Worm (Caenorhabditis elegans) whole organism, mixed stage, embryonic: Measurements from ENCODE around the gene H34I24.1.

Experiments used
- M03D4.4 ChIP-seq: sonication (generic microtip); optimal IDR thresholded peaks from 2 replicates; lab custom pipeline; 2017; ENCODE audit warnings: mild to moderate bottlenecking, missing genetic modification characterization, missing compliant biosample characterization
- bed-3 ChIP-seq: fragments of 200-800 bp; sonication (Bioruptor generic); optimal IDR thresholded peaks from 3 replicates; lab custom pipeline; 2018; ENCODE audit warnings: mild to moderate bottlenecking, missing genetic modification characterization, moderate library complexity, missing compliant biosample characterization
- blmp-1 ChIP-seq: fragments of 150-350 bp; optimal IDR thresholded peaks from 2 replicates; lab custom pipeline; 2014; ENCODE audit warnings: missing biosample characterization, missing genetic modification characterization
- ceh-39 ChIP-seq: fragments of 150-350 bp; optimal IDR thresholded peaks from 2 replicates; lab custom pipeline; 2014; ENCODE audit warnings: missing biosample characterization, missing genetic modification characterization
- ceh-83 ChIP-seq: fragments of 200-800 bp; sonication (Bioruptor generic); optimal IDR thresholded peaks from 2 replicates; lab custom pipeline; 2018; ENCODE audit warnings: mild to moderate bottlenecking, missing genetic modification characterization, missing compliant biosample characterization
- ces-1 ChIP-seq: fragments of 150-350 bp; optimal IDR thresholded peaks from 2 replicates; lab custom pipeline; 2014; ENCODE audit warnings: missing biosample characterization, missing genetic modification reagents, missing genetic modification characterization
- drap-1 ChIP-seq: fragments of 200-800 bp; sonication (Bioruptor generic); optimal IDR thresholded peaks from 3 replicates; lab custom pipeline; 2018; ENCODE audit warnings: mild to moderate bottlenecking, missing genetic modification characterization, missing compliant biosample characterization
- elt-1 ChIP-seq: sonication (generic microtip); optimal IDR thresholded peaks from 2 replicates; lab custom pipeline; 2017; ENCODE audit warnings: missing genetic modification characterization, mild to moderate bottlenecking, missing compliant biosample characterization, antibody characterized with exemption, moderate library complexity, borderline replicate concordance; ENCODE audit not compliant: insufficient read depth
- elt-3 ChIP-seq: fragments of 150-350 bp; optimal IDR thresholded peaks from 2 replicates; lab custom pipeline; 2014; ENCODE audit warnings: missing biosample characterization, missing genetic modification characterization
- flh-1 ChIP-seq: fragments of 200-800 bp; sonication (Bioruptor generic); optimal IDR thresholded peaks from 2 replicates; lab custom pipeline; 2018; ENCODE audit warnings: mild to moderate bottlenecking, missing genetic modification characterization, moderate library complexity, missing compliant biosample characterization
- ham-2 ChIP-seq: fragments of 200-800 bp; sonication (Bioruptor generic); optimal IDR thresholded peaks from 2 replicates; lab custom pipeline; 2018; ENCODE audit warnings: mild to moderate bottlenecking, missing genetic modification characterization, missing compliant biosample characterization
- hlh-1 ChIP-seq: fragments of 150-350 bp; optimal IDR thresholded peaks from 2 replicates; lab custom pipeline; 2014; ENCODE audit warnings: missing biosample characterization, missing genetic modification reagents, missing genetic modification characterization
- lin-13 ChIP-seq: fragments of 150-350 bp; optimal IDR thresholded peaks from 2 replicates; lab custom pipeline; 2014; ENCODE audit warnings: missing biosample characterization, missing genetic modification characterization
- lin-32 ChIP-seq: fragments of 200-800 bp; sonication (Bioruptor generic); optimal IDR thresholded peaks from 2 replicates; lab custom pipeline; 2018; ENCODE audit warnings: mild to moderate bottlenecking, missing genetic modification characterization, missing compliant biosample characterization
- lsy-2 ChIP-seq: fragments of 150-350 bp; optimal IDR thresholded peaks from 2 replicates; lab custom pipeline; 2014; ENCODE audit warnings: missing biosample characterization, missing genetic modification characterization
- mab-5 ChIP-seq: fragments of 150-350 bp; optimal IDR thresholded peaks from 2 replicates; lab custom pipeline; 2014; ENCODE audit warnings: missing biosample characterization, missing genetic modification characterization
- mep-1 ChIP-seq: fragments of 150-350 bp; optimal IDR thresholded peaks from 2 replicates; lab custom pipeline; 2017; ENCODE audit warnings: missing biosample characterization, missing genetic modification reagents, missing genetic modification characterization, inconsistent platforms
- nhr-2 ChIP-seq: fragments of 150-350 bp; optimal IDR thresholded peaks from 2 replicates; lab custom pipeline; 2014; ENCODE audit warnings: missing biosample characterization, missing genetic modification characterization
- nhr-237 ChIP-seq: fragments of 150-350 bp; optimal IDR thresholded peaks from 2 replicates; lab custom pipeline; 2014; ENCODE audit warnings: missing biosample characterization, missing genetic modification characterization
- nhr-28 ChIP-seq: fragments of 150-350 bp; optimal IDR thresholded peaks from 2 replicates; lab custom pipeline; 2014; ENCODE audit warnings: missing biosample characterization, missing genetic modification characterization
- nhr-76 ChIP-seq: sonication (generic microtip); optimal IDR thresholded peaks from 2 replicates; lab custom pipeline; 2017; ENCODE audit warnings: missing biosample characterization, missing genetic modification characterization
- sem-2 ChIP-seq: fragments of 200-800 bp; sonication (Bioruptor generic); optimal IDR thresholded peaks from 2 replicates; lab custom pipeline; 2018; ENCODE audit warnings: mild to moderate bottlenecking, missing genetic modification characterization, missing compliant biosample characterization
- snpc-4 ChIP-seq: fragments of 150-350 bp; optimal IDR thresholded peaks from 2 replicates; lab custom pipeline; 2014; ENCODE audit warnings: missing biosample characterization, missing genetic modification characterization
- sptf-1 ChIP-seq: sonication (generic microtip); optimal IDR thresholded peaks from 2 replicates; lab custom pipeline; 2017; ENCODE audit warnings: mild to moderate bottlenecking, missing genetic modification characterization, moderate library complexity, missing compliant biosample characterization
- tbx-8 ChIP-seq: fragments of 200-800 bp; sonication (Bioruptor generic); optimal IDR thresholded peaks from 2 replicates; lab custom pipeline; 2018; ENCODE audit warnings: mild to moderate bottlenecking, missing genetic modification characterization, moderate library complexity, missing compliant biosample characterization
- unc-39 ChIP-seq: fragments of 150-350 bp; optimal IDR thresholded peaks from 2 replicates; lab custom pipeline; 2014; ENCODE audit warnings: missing biosample characterization, missing genetic modification characterization
- unc-62 ChIP-seq: fragments of 150-350 bp; optimal IDR thresholded peaks from 2 replicates; lab custom pipeline; 2014; ENCODE audit warnings: missing biosample characterization, missing genetic modification reagents, missing genetic modification characterization
- zip-8 ChIP-seq: fragments of 150-350 bp; optimal IDR thresholded peaks from 2 replicates; lab custom pipeline; 2014; ENCODE audit warnings: missing biosample characterization, missing genetic modification characterization

H34I24.1 gene

DNA sequence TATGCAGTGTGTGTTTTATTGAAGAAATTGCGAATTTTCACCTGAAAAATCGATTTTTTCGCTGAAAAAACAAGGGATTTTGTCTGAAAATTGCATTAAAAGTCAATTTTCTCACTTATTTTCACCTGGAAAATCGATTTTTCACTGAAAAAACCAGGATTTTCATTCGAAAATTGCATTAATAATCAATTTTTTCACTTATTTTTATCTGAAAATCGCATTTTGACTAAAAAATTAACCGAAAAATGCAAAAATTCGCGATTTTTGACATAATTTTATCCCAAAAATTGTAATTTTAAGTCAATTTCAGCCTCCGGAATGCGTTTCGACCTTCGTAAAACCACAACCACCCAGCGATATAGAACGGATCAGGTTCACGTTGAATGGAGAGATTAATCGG is 14.4 kb upstream of the H34I24.1 start, which contains the start of gene Y71H2AM.29:
Gene Y71H2AM.29 (plus strand): TSS at position 301 of the 400 bp plus-strand sequence.
- no peak for TF ChIP-seq M03D4.4 (tag; lab: Kevin White, UChicago)
- TF ChIP-seq sptf-1 (tag; lab: Kevin White, UChicago): no peak
- TF ChIP-seq flh-1 (GFP tag; lab: Kevin White, UChicago): no peak
- no peak for TF ChIP-seq zip-8 (tag; lab: Kevin White, UChicago)
- no peak for TF ChIP-seq bed-3 (GFP tag; lab: Kevin White, UChicago)
- TF ChIP-seq elt-3: no peak
- TF ChIP-seq ceh-39 (tag; lab: Kevin White, UChicago): no peak
- no peak for TF ChIP-seq blmp-1 (tag; lab: Kevin White, UChicago)
- TF ChIP-seq ham-2: no peak
- TF ChIP-seq, all 35 proteins: peak for 0

DNA sequence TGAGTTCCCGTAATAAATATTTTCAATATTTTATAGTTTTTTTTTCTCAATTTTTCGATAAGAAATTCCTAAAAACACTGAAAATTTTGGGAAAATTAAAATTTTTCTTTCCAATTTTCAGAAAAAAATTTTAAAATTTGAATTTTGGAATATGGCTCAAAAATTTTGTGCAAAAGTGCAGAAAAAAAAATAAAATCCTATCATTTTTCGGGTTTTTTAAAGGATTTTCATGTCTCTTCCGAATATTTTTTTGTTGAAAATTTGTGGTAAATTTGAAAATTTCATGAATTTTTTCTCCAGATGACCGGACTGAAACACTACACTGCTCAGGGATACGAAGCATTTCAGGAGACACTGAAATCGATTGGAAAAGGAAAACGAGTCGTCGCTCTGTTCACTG is 12.5 kb upstream of the H34I24.1 start, which contains the start of gene txdc-17:
Gene txdc-17 (plus strand): TSS at position 301 of the 400 bp plus-strand sequence.
- no peak for TF ChIP-seq elt-1
- no peak for TF ChIP-seq elt-3
- TF ChIP-seq lsy-2 (tag; lab: Kevin White, UChicago): no peak
- no peak for TF ChIP-seq drap-1
- TF ChIP-seq ces-1 (GFP tag; lab: Kevin White, UChicago): no peak
- TF ChIP-seq mep-1 (tag; lab: Kevin White, UChicago): no peak

DNA sequence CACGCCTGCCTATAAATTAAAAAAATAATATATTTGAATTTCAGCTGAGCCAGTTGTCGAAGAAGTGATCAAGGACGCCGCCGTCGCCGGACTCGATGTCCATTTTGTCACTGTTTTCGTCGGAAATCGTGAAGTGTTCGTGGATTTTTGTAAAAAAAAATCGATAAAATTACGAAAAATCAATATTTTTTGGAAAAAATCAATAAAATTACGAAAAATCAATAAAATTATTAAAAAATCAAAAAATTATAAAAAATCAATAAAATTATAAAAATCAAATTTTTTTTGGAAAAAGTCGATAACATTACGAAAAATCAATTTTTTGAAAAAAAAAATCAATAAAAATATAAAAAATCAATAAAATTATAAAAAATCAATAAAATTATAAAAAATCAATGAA is 11.8 kb upstream of the H34I24.1 start:
- TF ChIP-seq hlh-1 (tag; lab: Kevin White, UChicago) (no peak), nhr-28 (tag; lab: Kevin White, UChicago) (no peak), unc-39 (tag; lab: Kevin White, UChicago) (no peak), ham-2 (no peak), sptf-1 (tag; lab: Kevin White, UChicago) (no peak), bed-3 (GFP tag; lab: Kevin White, UChicago) (no peak), lin-32 (GFP tag; lab: Kevin White, UChicago) (no peak), blmp-1 (tag; lab: Kevin White, UChicago) (no peak), nhr-237 (tag; lab: Kevin White, UChicago) (no peak), tbx-8 (no peak)

DNA sequence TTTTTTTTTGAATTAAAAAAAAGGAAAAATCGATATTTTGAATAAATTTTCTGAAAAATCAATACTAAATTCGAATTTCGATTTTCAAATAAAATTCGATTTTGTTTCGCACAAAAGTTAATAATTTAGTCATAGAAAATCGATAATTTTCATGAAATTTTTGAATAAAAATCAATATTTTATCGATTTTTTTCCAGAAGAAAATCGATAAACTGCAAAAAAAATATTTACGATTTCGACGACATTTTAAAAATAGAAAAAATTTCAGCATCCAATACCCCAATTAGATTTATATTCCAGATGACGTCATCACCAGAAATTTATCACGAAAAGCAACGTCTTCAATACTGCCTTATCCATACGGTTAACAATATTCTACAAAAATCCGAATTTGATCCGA is 10.5 kb upstream of the H34I24.1 start, which contains the start of gene josd-1:
Gene josd-1 (plus strand): TSS at position 301 of the 400 bp plus-strand sequence.
- TF ChIP-seq ceh-39 (tag; lab: Kevin White, UChicago): no peak
- peak; percentile 79 for TF ChIP-seq zip-8 (tag; lab: Kevin White, UChicago)

DNA sequence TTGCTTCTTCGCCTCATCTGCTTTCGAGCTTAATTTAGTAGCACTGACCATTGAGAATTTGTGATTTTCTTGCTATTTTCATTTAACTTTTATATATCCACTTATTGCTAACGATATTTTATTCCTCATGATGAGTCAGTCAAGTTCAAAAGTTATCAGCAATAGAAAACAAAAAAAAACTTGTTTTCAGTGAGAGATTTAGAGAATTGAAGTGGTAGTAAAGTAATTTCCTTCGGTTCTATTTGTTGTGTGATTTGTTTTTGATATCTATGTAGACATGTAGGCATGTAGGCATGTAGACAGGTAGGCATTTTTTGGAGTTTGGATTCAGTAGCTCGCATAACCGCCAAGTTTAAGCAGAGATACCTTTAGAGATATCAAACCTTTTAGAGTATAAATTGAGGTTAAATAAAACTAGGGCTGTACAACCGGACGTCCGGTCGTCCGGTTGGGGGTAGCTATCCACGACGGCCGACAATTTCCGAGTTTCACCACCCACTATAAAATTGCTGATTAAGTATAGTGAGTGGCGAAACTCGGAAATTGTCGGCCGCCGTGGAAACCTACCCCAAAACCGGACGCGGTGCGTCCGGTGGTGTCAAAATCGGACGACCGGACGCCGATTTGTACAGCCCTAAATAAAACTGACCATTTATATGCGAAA is 5.8 kb upstream of the H34I24.1 start, which contains the start of gene Y71H2AR.2:
Gene Y71H2AR.2 (minus strand): TSS at position 51 of the 664 bp plus-strand sequence.
- TF ChIP-seq nhr-2 (tag; lab: Kevin White, UChicago): no peak

DNA sequence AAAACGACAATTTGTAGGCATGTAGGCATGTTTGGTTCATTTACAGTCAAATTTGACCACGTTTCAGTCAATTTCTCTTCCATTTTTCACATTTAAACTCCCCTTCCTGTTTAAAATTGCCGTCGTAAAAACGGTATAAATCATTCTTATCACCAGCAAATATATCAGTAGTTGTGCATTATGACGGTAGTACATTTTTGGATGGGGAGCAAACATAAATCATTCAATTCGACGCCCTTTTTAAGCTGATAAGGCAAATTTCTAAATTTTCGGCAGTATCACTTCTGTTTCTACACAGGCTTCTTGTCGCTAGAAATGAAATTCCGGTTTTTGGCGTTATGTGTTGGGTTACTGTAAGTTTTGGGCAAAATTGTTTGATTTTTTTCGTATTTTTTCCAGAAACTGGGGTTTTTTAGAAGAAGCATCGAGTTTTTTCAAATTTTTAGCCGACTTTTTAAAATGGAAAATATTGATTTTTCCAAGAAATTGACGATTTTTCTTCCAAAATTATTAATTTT is 4.9 kb upstream of the H34I24.1 start, which contains the start of gene H34I24.2:
Gene H34I24.2 (plus strand): TSS at position 189 of the 518 bp plus-strand sequence.
- no peak for TF ChIP-seq sem-2 (GFP tag; lab: Kevin White, UChicago)
- TF ChIP-seq lin-13: no peak
- no peak for TF ChIP-seq ces-1 (GFP tag; lab: Kevin White, UChicago)
- no peak for TF ChIP-seq sptf-1 (tag; lab: Kevin White, UChicago)
- no peak for TF ChIP-seq hlh-1 (tag; lab: Kevin White, UChicago)
- no peak for TF ChIP-seq snpc-4 (tag; lab: Kevin White, UChicago)
- no peak for TF ChIP-seq nhr-237 (tag; lab: Kevin White, UChicago)
- TF ChIP-seq ceh-39 (tag; lab: Kevin White, UChicago): no peak

DNA sequence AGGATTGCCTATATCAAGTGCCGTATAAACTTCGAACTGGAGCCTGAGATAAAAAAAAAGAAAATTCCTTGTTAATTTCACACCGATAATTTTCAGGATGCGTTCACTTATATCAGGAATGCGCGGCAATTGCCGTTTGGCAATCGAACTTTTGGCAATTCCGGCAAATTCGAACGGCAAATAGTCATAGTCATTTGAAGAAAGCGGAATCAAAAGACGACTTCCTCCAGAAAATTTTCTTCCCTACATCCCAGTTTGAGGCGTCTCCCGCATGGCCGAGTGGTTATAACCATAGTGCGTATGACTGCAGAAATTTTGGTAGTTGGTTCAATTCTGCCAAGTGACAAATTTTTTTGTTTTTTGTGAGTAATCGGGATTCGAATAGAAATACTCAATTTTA is 9.1 kb downstream of the H34I24.1 start, which contains the start of gene F56F11.4:
Gene F56F11.4 (plus strand): TSS at position 301 of the 400 bp plus-strand sequence.
- TF ChIP-seq unc-62 (GFP tag; lab: Kevin White, UChicago): no peak
- no peak for TF ChIP-seq lin-13
- TF ChIP-seq lin-32 (GFP tag; lab: Kevin White, UChicago): no peak
- TF ChIP-seq nhr-76 (tag; lab: Kevin White, UChicago): no peak
- no peak for TF ChIP-seq hlh-1 (tag; lab: Kevin White, UChicago)
- no peak for TF ChIP-seq ceh-83
- no peak for TF ChIP-seq elt-1
- TF ChIP-seq drap-1: no peak
- no peak for TF ChIP-seq nhr-28 (tag; lab: Kevin White, UChicago)
- TF ChIP-seq nhr-237 (tag; lab: Kevin White, UChicago): no peak
- TF ChIP-seq mep-1 (tag; lab: Kevin White, UChicago): no peak
- TF ChIP-seq mab-5 (tag; lab: Kevin White, UChicago): no peak
- no peak for TF ChIP-seq ceh-39 (tag; lab: Kevin White, UChicago)
- TF ChIP-seq blmp-1 (tag; lab: Kevin White, UChicago): no peak
- no peak for TF ChIP-seq snpc-4 (tag; lab: Kevin White, UChicago)
- TF ChIP-seq, all 35 proteins: peak for 0
